Worm (Caenorhabditis elegans) whole organism, L1 larva: ENCODE results near the gene F40E10.5.

ENCODE experiments used
- elt-3 ChIP-seq, 6 experiments: fragments of 150-350 bp in 1 of 6; sonication (generic microtip); optimal IDR thresholded peaks; 2 replicates each; lab custom pipeline; 2017 to 2018; ENCODE audit warnings: missing biosample characterization in 6 of 6, missing genetic modification characterization in 6 of 6, inconsistent platforms in 1 of 6
- grh-1 ChIP-seq: fragments of 200-800 bp; sonication (Bioruptor generic); IDR thresholded peaks from 2 replicates; pipeline ENCODE4 v1.3.6; 2022; ENCODE audit warnings: missing genetic modification reagents, missing genetic modification characterization, missing compliant biosample characterization
- lin-35 ChIP-seq, 2 experiments: fragments of 150-350 bp; optimal IDR thresholded peaks; 2 replicates each; lab custom pipeline; 2014; ENCODE audit warnings: missing biosample characterization in 2 of 2, missing genetic modification characterization in 2 of 2, missing genetic modification reagents in 2 of 2
- mep-1 ChIP-seq: fragments of 150-350 bp; optimal IDR thresholded peaks from 2 replicates; lab custom pipeline; 2014; ENCODE audit warnings: missing biosample characterization, missing genetic modification characterization
- nhr-11 ChIP-seq: fragments of 150-350 bp; optimal IDR thresholded peaks from 2 replicates; lab custom pipeline; 2014; ENCODE audit warnings: missing biosample characterization, missing genetic modification characterization
- rnt-1 ChIP-seq: sonication (generic microtip); optimal IDR thresholded peaks from 2 replicates; lab custom pipeline; 2016; ENCODE audit warnings: mild to moderate bottlenecking, missing genetic modification characterization, moderate library complexity, missing compliant biosample characterization
- unc-62 ChIP-seq: fragments of 150-350 bp; optimal IDR thresholded peaks from 2 replicates; lab custom pipeline; 2014; ENCODE audit warnings: missing biosample characterization, missing genetic modification reagents, missing genetic modification characterization

DNA sequence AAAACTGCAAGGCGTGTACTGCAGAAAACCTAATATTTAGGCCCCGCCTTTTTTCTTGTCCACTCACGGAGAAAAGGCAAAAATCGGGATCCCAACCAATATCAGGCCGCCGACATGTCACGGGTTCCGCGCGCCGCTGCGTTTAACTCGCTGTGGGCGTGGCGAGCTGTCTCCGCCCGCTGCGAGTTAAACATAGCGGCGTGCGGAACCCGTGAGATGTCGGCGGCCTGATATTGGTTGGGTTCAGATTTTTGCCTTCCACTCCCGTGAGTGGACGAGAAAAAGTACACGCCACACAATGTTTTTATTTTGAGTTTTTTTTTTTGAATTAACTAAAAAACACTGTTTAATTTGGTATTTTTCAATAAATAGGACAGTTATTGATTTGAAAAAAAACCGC, 13.9 kb downstream of the F40E10.5 start:
- no peak for TF ChIP-seq nhr-11 (tag; lab: Kevin White, UChicago)
- TF ChIP-seq mep-1 (tag; lab: Kevin White, UChicago), result no peak
- TF ChIP-seq lin-35 (GFP tag; optimal IDR thresholded peaks at IDR 0.05; lab: Kevin White, UChicago), result no peak
- no peak for TF ChIP-seq unc-62 (GFP tag; lab: Kevin White, UChicago)
- TF ChIP-seq elt-3 (tag; optimal IDR thresholded peaks at IDR 0.05; lab: Kevin White, UChicago), result no peak
- no peak for TF ChIP-seq rnt-1
- TF ChIP-seq grh-1 (GFP tag; lab: Robert Waterston, UW), result no peak
